Fruit fly (Drosophila melanogaster): ENCODE data around the gene Nepl11.

DNA sequence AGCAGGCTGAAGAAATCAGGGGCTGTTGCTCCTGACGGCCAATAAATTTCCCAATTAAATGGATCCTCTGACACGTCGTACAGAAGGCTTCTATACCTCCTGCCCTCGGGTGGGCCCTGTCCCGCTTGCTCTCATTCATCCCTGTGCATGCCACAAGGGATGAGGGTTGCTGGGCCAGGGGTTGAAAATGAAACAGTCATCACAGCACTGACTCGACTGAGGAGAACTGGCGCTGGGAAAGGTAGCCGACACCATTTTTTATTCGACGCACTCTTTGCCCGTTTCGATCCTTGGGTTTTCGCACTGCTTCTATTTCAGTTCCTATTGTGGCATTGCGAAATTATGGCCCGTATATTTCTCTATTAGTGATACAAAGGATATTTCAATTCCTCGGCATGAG is 46.5 kb upstream of the Nepl11 start:
- no peak for TF ChIP-seq Crg-1 (GFP tag; optimal IDR thresholded peaks at IDR 0.05)
- no peak for TF ChIP-seq CG33017 (tag; optimal IDR thresholded peaks at IDR 0.05)
- TF ChIP-seq pad (GFP tag; optimal IDR thresholded peaks at IDR 0.05): no peak
- no peak for TF ChIP-seq Hr96 (GFP tag; optimal IDR thresholded peaks at IDR 0.05)
- TF ChIP-seq kay (GFP tag; ENCODE audit: borderline replicate concordance): no peak
- TF ChIP-seq bab1 (GFP tag; optimal IDR thresholded peaks at IDR 0.05): no peak
- TF ChIP-seq cic (GFP tag; optimal IDR thresholded peaks at IDR 0.05): no peak
- no peak for TF ChIP-seq tj (GFP tag; optimal IDR thresholded peaks at IDR 0.05)
- no peak for TF ChIP-seq Clk (GFP tag; optimal IDR thresholded peaks at IDR 0.05)
- TF ChIP-seq CG7045 (GFP tag; optimal IDR thresholded peaks at IDR 0.05): no peak
- TF ChIP-seq CG1620 (GFP tag; optimal IDR thresholded peaks at IDR 0.05): no peak
- TF ChIP-seq CG14711 (tag; optimal IDR thresholded peaks at IDR 0.05): no peak
